Fruit fly (Drosophila melanogaster): ENCODE measurements around the gene CG5342.

The CG5342 gene

DNA sequence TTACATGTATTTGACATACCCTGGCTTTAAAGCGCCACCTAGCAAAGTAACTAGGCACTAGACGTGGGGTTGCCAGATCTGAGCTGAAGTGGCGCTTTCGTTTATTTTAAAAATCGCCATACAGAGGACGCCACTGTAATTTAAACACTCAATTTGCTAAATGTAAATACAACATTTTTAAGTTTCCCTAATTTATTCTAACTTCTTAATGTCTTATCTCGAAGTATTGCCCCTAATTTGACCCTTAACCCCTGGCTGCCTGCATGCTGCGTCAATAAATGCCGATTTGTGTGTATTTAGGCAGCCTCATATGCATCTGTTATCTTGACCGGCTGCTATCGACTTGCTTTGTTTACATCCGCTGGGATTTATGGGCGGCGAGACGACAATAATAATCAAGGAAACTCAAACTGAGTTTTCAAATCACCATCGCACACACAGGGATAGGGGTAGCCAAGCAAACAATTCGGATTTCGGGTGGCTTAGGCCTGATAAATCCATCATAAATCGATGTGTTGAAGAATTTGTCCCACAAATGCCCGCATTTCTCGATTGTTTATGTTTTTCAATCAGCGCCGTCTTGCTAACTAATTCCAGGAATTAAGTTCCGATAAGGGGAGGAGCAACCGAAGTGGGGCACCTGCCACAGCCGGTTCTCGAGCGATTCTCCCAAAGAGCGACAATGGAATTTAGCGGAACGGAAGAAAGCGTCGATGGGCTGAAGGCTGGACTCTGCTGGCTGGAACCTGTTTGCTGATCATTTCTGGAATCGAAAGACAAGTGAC is 34.8 kb downstream of the CG5342 start (continued):
- TF ChIP-seq Vsx1 (GFP tag; optimal IDR thresholded peaks at IDR 0.05) (no peak), ERR (GFP tag; optimal IDR thresholded peaks at IDR 0.05) (peak; percentile 4), CG17186 (GFP tag; optimal IDR thresholded peaks at IDR 0.05) (no peak)

DNA sequence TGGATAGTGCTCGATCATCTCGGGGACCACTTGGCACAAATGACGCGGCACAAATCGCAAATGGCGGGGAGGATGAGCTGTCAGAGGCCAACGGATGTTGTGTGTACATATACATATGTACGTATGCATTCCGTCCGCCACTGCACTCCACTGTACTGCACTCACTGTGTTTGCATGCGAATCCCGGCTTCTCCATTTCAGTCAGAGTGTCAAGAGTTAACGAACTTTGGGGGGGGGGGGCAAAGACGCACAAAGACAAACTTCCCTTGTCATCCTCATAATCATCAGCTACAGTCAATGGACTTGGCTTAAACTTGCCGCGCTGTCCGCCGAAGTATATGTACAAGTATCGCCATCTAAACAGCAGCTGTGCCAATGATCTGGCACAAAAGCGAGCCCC is 35.5 kb downstream of the CG5342 start:
- TF ChIP-seq ase (GFP tag; IDR thresholded peaks at IDR 0.05), result 0 out of 3 replicates have a peak, but pooled peaks have one; percentile 6
- no peak for TF ChIP-seq Lhr (GFP tag; optimal IDR thresholded peaks at IDR 0.05)
- peak; percentile 25 for TF ChIP-seq sens (GFP tag)
- TF ChIP-seq crol (GFP tag; IDR thresholded peaks at IDR 0.05), result 0 out of 2 replicates have a peak, but pooled peaks have one; percentile 15
- TF ChIP-seq Kr (GFP tag; optimal IDR thresholded peaks at IDR 0.05), result no peak

DNA sequence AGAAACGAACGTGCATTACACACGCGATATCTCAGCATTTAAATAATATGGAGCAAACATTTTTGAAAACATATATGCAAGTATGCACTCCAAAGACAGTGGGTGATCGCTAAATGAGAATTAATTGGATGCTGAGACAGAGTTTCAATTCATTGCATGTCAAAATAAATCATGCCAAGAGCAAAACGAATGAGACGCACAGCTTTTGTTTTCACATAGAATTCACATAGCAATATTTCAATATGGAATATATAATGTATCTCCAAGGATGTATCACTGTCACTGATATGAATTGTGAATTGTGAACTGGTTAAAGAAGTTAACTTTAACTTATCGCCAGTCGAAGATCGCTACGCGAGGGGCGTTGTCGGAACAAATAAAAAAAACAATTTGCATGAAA is 35.9 kb downstream of the CG5342 start:
- TF ChIP-seq ftz-f1 (GFP tag; optimal IDR thresholded peaks at IDR 0.05) (no peak), Drgx (GFP tag; IDR thresholded peaks at IDR 0.05) (peak; percentile 54; the same call in 1 of the 2 replicates), lbe (GFP tag; optimal IDR thresholded peaks at IDR 0.05) (peak; percentile 26)

DNA sequence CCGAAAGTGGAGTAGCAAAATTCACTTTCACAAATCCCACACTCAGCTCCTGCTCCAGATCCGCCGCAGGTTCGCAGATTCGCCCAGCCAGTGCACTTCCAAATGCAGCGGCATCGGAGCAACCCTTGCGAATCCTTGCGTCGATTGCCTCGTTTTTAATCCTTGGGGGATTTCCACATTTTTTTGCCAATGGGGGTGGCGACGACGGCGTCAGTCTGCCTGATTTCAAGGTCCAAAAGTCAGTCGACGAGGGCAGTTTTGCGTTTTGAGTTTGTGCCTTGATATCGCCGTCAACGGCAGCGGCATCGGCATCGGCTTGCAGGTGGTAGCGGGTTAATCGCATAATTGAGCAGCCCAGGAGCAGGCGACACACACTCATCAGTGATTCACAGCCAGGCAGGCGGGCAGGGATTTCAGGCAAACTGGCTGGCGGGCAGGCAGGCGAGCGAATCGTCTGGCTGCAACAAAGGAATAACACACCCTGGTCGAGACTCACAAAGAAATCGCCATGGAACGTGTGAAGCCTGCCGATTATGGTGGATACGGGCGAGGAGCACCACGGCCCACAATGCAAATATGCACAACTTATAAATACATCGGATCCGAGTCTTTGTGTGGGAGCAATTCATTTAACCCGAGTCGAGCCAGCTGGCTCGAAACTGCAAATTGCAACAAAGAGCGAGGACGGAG is 36.9 kb downstream of the CG5342 start:
- TF ChIP-seq nerfin-1 (tag; optimal IDR thresholded peaks at IDR 0.05) (peak; percentile 91), Taf1 (GFP tag; IDR thresholded peaks at IDR 0.05) (no peak), CG8478 (optimal IDR thresholded peaks at IDR 0.05) (peak; percentile 1), dm (GFP tag; optimal IDR thresholded peaks at IDR 0.05) (no peak), tll (GFP tag; optimal IDR thresholded peaks at IDR 0.05) (peak in 1 of 2 experiments; percentile 46), CG11085 (GFP tag; IDR thresholded peaks at IDR 0.05) (no peak), pros (GFP tag; optimal IDR thresholded peaks at IDR 0.05) (peak; percentile 69), Dll (GFP tag; IDR thresholded peaks at IDR 0.05; ENCODE audit: partially characterized antibody) (no peak), Kr (GFP tag; optimal IDR thresholded peaks at IDR 0.05) (peak; percentile 14), CG16779 (GFP tag; IDR thresholded peaks at IDR 0.05) (no peak), gsb-n (tag; optimal IDR thresholded peaks at IDR 0.05) (no peak), CG2889 (GFP tag; IDR thresholded peaks at IDR 0.05) (no peak), CG1832 (GFP tag; optimal IDR thresholded peaks at IDR 0.05) (no peak), twi (tag; optimal IDR thresholded peaks at IDR 0.05) (no peak), Awh (GFP tag; IDR thresholded peaks at IDR 0.05) (0 out of 2 replicates have a peak, but pooled peaks have one; percentile 16), nmo (GFP tag; optimal IDR thresholded peaks at IDR 0.05) (no peak), bcd (GFP tag; optimal IDR thresholded peaks at IDR 0.05) (no peak), Opbp (GFP tag; IDR thresholded peaks at IDR 0.05; ENCODE audit: partially characterized antibody) (0 out of 3 replicates have a peak, but pooled peaks have one; percentile 28), CG18619 (GFP tag; optimal IDR thresholded peaks at IDR 0.05) (no peak)

DNA sequence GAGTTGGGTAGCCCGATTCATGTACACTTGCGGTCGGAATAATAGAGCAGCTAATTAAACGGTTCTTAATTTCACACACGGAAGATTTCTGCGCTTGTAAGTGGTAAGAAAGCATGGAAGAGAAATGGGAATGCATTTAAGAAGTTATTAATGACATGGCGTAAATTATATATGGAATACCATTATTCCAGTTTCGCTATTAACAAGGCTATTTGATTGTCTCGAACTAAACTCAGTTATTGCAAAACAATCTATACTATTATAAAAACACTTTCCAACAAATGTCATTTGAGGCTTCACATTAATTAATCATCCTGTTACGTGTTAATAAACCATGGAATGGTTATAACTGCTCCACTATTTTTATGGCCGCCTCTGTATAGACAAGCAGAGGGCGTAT is 37.6 kb downstream of the CG5342 start:
- no peak for TF ChIP-seq hbn (GFP tag; IDR thresholded peaks at IDR 0.05; ENCODE audit: partially characterized antibody)
- no peak for TF ChIP-seq Gsc (GFP tag; IDR thresholded peaks at IDR 0.05)
- TF ChIP-seq CG11504 (tag; optimal IDR thresholded peaks at IDR 0.05), result peak; percentile 11
- 0 out of 2 replicates have a peak, but pooled peaks have one; percentile 9 for TF ChIP-seq Drgx (GFP tag; IDR thresholded peaks at IDR 0.05)
- no peak for TF ChIP-seq kay (GFP tag; optimal IDR thresholded peaks at IDR 0.05)
- peak in 1 of 2 experiments; percentile 17 for TF ChIP-seq bsh (GFP tag; optimal IDR thresholded peaks at IDR 0.05)

Measured in whole organism, embryonic.